Fruit fly (Drosophila melanogaster) whole organism, prepupa: ENCODE data around the gene CG14795.

ENCODE experiments used
- Blimp-1 ChIP-seq: fragments of 200-800 bp; sonication (Bioruptor generic); optimal IDR thresholded peaks from 3 replicates; lab custom pipeline; 2017; ENCODE audit warnings: missing biosample characterization, missing genetic modification characterization, mild to moderate bottlenecking, moderate library complexity, missing genetic modification reagents
- CG11294 ChIP-seq: fragments of 200-800 bp; sonication (Bioruptor generic); IDR thresholded peaks from 2 replicates; pipeline ENCODE4 v1.3.6; 2022; ENCODE audit warnings: missing biosample characterization, missing genetic modification characterization
- CG11902 ChIP-seq: fragments of 200-800 bp; sonication (Bioruptor generic); optimal IDR thresholded peaks from 3 replicates; lab custom pipeline; 2016; ENCODE audit warnings: missing biosample characterization, missing genetic modification characterization
- CG3032 ChIP-seq: fragments of 200-800 bp; optimal IDR thresholded peaks from 2 replicates; lab custom pipeline; 2019; ENCODE audit warnings: missing biosample characterization, mild to moderate bottlenecking, missing genetic modification characterization, moderate library complexity
- CG32006 ChIP-seq: fragments of 200-800 bp; sonication (Bioruptor generic); optimal IDR thresholded peaks from 3 replicates; lab custom pipeline; 2017; ENCODE audit warnings: missing biosample characterization, mild to moderate bottlenecking, missing genetic modification characterization
- CG34406 ChIP-seq: fragments of 200-800 bp; sonication (Bioruptor generic); optimal IDR thresholded peaks from 3 replicates; lab custom pipeline; 2016; ENCODE audit warnings: missing biosample characterization, missing genetic modification characterization
- CG4318 ChIP-seq: fragments of 200-800 bp; sonication (Bioruptor generic); optimal IDR thresholded peaks from 3 replicates; lab custom pipeline; 2017; ENCODE audit warnings: missing biosample characterization, mild to moderate bottlenecking, missing genetic modification characterization
- CG6163 ChIP-seq: fragments of 200-800 bp; sonication (Bioruptor generic); IDR thresholded peaks from 3 replicates; pipeline ENCODE4 v1.3.6; 2022; ENCODE audit warnings: missing biosample characterization, missing genetic modification characterization
- CG6276 ChIP-seq: fragments of 200-800 bp; sonication (Bioruptor generic); optimal IDR thresholded peaks from 2 replicates; lab custom pipeline; 2017; ENCODE audit warnings: missing biosample characterization, mild to moderate bottlenecking, missing genetic modification characterization
- CG6792 ChIP-seq: fragments of 200-800 bp; sonication (Bioruptor generic); optimal IDR thresholded peaks from 3 replicates; lab custom pipeline; 2016; ENCODE audit warnings: missing biosample characterization, missing genetic modification characterization
- CG6854 ChIP-seq: fragments of 200-800 bp; sonication (Bioruptor generic); optimal IDR thresholded peaks from 2 replicates; lab custom pipeline; 2017; ENCODE audit warnings: missing biosample characterization, mild to moderate bottlenecking, missing genetic modification characterization
- CG7368 ChIP-seq: fragments of 200-800 bp; sonication (Bioruptor generic); optimal IDR thresholded peaks from 3 replicates; lab custom pipeline; 2016; ENCODE audit warnings: missing biosample characterization, missing genetic modification characterization
- CG8119 ChIP-seq: fragments of 200-800 bp; sonication (Bioruptor generic); IDR thresholded peaks from 3 replicates; pipeline ENCODE4 v1.3.6; 2022; ENCODE audit warnings: missing biosample characterization, missing genetic modification characterization
- Eip78C ChIP-seq: fragments of 200-800 bp; sonication (Bioruptor generic); peaks from one replicate; lab custom pipeline; 2016; ENCODE audit warnings: missing biosample characterization, missing genetic modification characterization
- Ets21C ChIP-seq: fragments of 200-800 bp; sonication (Bioruptor generic); optimal IDR thresholded peaks from 3 replicates; lab custom pipeline; 2016; ENCODE audit warnings: missing biosample characterization, missing genetic modification characterization
- Ets96B ChIP-seq: fragments of 200-800 bp; optimal IDR thresholded peaks from 2 replicates; lab custom pipeline; 2019; ENCODE audit warnings: missing biosample characterization, mild to moderate bottlenecking, missing genetic modification characterization, moderate library complexity
- Hr38 ChIP-seq: sonication (Bioruptor generic); optimal IDR thresholded peaks from 2 replicates; lab custom pipeline; 2016; ENCODE audit warnings: missing biosample characterization, missing genetic modification characterization
- Hr39 ChIP-seq: fragments of 200-800 bp; sonication (Bioruptor generic); optimal IDR thresholded peaks from 2 replicates; lab custom pipeline; 2016; ENCODE audit warnings: missing biosample characterization, missing genetic modification characterization
- Met ChIP-seq: fragments of 200-800 bp; sonication (Bioruptor generic); optimal IDR thresholded peaks from 3 replicates; lab custom pipeline; 2016; ENCODE audit warnings: missing biosample characterization, missing genetic modification characterization
- Sox102F ChIP-seq: fragments of 200-800 bp; sonication (Bioruptor generic); optimal IDR thresholded peaks from 2 replicates; lab custom pipeline; 2016; ENCODE audit warnings: missing biosample characterization, mild to moderate bottlenecking, missing genetic modification characterization
- Sox14 ChIP-seq: fragments of 200-800 bp; sonication (Bioruptor generic); optimal IDR thresholded peaks from 3 replicates; lab custom pipeline; 2016; ENCODE audit warnings: missing biosample characterization, missing genetic modification characterization
- Sox15 ChIP-seq: fragments of 200-800 bp; sonication (Bioruptor generic); optimal IDR thresholded peaks from 3 replicates; lab custom pipeline; 2016; ENCODE audit warnings: missing biosample characterization, missing genetic modification characterization
- acj6 ChIP-seq: fragments of 200-800 bp; sonication (Bioruptor generic); optimal IDR thresholded peaks from 3 replicates; lab custom pipeline; 2016; ENCODE audit warnings: missing biosample characterization, missing genetic modification characterization
- dac ChIP-seq: fragments of 200-800 bp; sonication (Bioruptor generic); optimal IDR thresholded peaks from 2 replicates; lab custom pipeline; 2017; ENCODE audit warnings: missing biosample characterization, mild to moderate bottlenecking, missing genetic modification characterization
- dsx ChIP-seq: fragments of 200-800 bp; optimal IDR thresholded peaks from 3 replicates; lab custom pipeline; 2019; ENCODE audit warnings: missing biosample characterization, mild to moderate bottlenecking, missing genetic modification characterization, moderate library complexity; ENCODE audit not compliant: poor library complexity, severe bottlenecking
- eg ChIP-seq: fragments of 200-800 bp; sonication (Bioruptor generic); IDR thresholded peaks from 3 replicates; pipeline ENCODE4 v1.3.6; 2022; ENCODE audit warnings: missing biosample characterization, missing genetic modification characterization
- esn ChIP-seq: fragments of 200-800 bp; sonication (Bioruptor generic); optimal IDR thresholded peaks from 2 replicates; lab custom pipeline; 2016; ENCODE audit warnings: missing biosample characterization, mild to moderate bottlenecking, missing genetic modification characterization, moderate library complexity
- lz ChIP-seq: fragments of 200-800 bp; sonication (Bioruptor generic); optimal IDR thresholded peaks from 3 replicates; lab custom pipeline; 2016; ENCODE audit warnings: missing biosample characterization, missing genetic modification characterization
- net ChIP-seq: fragments of 200-800 bp; sonication (Bioruptor generic); optimal IDR thresholded peaks from 3 replicates; lab custom pipeline; 2016; ENCODE audit warnings: missing biosample characterization, missing genetic modification characterization
- salr ChIP-seq, 2 experiments: fragments of 200-800 bp; sonication (Bioruptor generic); optimal IDR thresholded peaks; 3 replicates each; lab custom pipeline; 2016 to 2018; ENCODE audit warnings: missing biosample characterization in 2 of 2, missing genetic modification characterization in 2 of 2, mild to moderate bottlenecking in 1 of 2
- topi ChIP-seq: fragments of 200-800 bp; sonication (Bioruptor generic); optimal IDR thresholded peaks from 3 replicates; lab custom pipeline; 2016; ENCODE audit warnings: missing biosample characterization, missing genetic modification characterization

CG14795 gene

DNA sequence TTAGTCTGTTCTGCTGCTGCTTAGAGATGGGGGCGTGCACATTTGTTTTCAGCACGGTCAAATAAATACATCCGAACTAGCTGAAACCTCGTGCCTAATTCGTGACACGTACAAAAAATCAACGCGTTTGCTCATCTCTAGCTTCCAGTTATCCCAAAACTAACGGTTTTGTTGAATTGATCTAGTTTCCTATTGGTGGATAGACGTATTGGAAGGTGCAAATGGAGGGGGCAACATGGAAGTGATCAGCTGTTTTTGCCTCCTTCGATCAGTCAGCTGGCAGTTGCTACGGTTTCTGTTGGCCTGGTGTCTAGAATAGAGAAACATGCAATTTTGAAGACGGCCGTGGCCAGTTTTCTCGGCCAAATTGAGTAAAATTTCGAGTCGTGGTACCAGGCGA is 5.0 kb upstream of the CG14795 start (continued):
- TF ChIP-seq CG7368 (GFP tag; lab: Kevin White, UChicago) (no peak), Eip78C (GFP tag; lab: Kevin White, UChicago) (peak; percentile 51), lz (GFP tag; lab: Kevin White, UChicago) (no peak), acj6 (GFP tag; lab: Kevin White, UChicago) (no peak), CG32006 (peak; percentile 23), Hr39 (GFP tag; lab: Kevin White, UChicago) (no peak), CG11294 (GFP tag; lab: Robert Waterston, UW) (no peak), Sox102F (GFP tag; lab: Kevin White, UChicago) (no peak)

dm6 chrX:1513865-1514264 is 1.3 kb upstream of the CG14795 start:
- TF ChIP-seq Hr38 (GFP tag; lab: Kevin White, UChicago): no peak
- TF ChIP-seq Sox102F (GFP tag; lab: Kevin White, UChicago): no peak
- TF ChIP-seq Blimp-1 (GFP tag; lab: Kevin White, UChicago): no peak
- no peak for TF ChIP-seq dsx (GFP tag; lab: Kevin White, UChicago)
- no peak for TF ChIP-seq Hr39 (GFP tag; lab: Kevin White, UChicago)
- no peak for TF ChIP-seq Met (GFP tag; lab: Kevin White, UChicago)
- no peak for TF ChIP-seq Ets96B (tag; lab: Kevin White, UChicago)
- TF ChIP-seq eg (GFP tag; lab: Robert Waterston, UW): no peak
- TF ChIP-seq CG7368 (GFP tag; lab: Kevin White, UChicago): no peak
- TF ChIP-seq dac (GFP tag; lab: Kevin White, UChicago): no peak
- TF ChIP-seq CG6854 (GFP tag; lab: Kevin White, UChicago): no peak
- TF ChIP-seq salr (GFP tag; optimal IDR thresholded peaks at IDR 0.05; lab: Kevin White, UChicago): no peak
- TF ChIP-seq acj6 (GFP tag; lab: Kevin White, UChicago): no peak
- TF ChIP-seq CG3032: no peak
- TF ChIP-seq topi: no peak

DNA sequence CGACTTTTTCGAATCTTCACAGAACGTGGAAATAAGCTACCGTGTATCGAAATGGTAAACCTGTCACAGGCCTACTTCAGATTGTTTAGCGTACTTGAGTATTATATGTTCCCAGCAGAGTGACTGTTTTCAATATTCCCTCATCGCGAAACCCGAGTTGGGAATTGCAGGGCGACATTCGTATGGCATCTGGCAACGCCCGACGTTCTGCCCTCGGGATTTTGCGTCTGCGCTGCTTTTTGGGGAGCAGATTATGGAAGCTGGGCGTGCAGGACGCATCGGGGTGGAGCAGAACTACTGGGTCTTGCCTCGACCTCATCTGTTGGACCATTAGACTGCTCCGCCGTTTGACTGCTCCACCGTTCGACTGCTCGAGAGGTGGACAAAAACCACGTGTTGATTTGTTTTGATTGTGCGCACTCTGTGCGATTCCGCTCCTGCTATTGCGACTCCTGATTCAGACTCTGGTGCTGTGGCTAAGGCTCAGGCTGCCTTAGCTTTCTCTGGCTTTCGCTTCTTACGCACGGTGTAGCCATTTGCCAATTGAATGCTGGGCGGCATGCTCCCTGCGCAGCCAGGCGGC is 4.3 kb downstream of the CG14795 start:
- no peak for TF ChIP-seq Ets21C (GFP tag; lab: Kevin White, UChicago)
- no peak for TF ChIP-seq CG3032
- no peak for TF ChIP-seq CG6792
- no peak for TF ChIP-seq dsx (GFP tag; lab: Kevin White, UChicago)
- no peak for TF ChIP-seq esn (GFP tag; lab: Kevin White, UChicago)
- TF ChIP-seq dac (GFP tag; lab: Kevin White, UChicago): no peak
- no peak for TF ChIP-seq CG4318 (GFP tag; lab: Kevin White, UChicago)
- TF ChIP-seq CG8119: no peak
- TF ChIP-seq CG32006: no peak
- TF ChIP-seq Sox102F (GFP tag; lab: Kevin White, UChicago): no peak
- TF ChIP-seq Hr39 (GFP tag; lab: Kevin White, UChicago): no peak
- no peak for TF ChIP-seq CG6163 (GFP tag; lab: Robert Waterston, UW)
- no peak for TF ChIP-seq salr (GFP tag; optimal IDR thresholded peaks at IDR 0.05; lab: Kevin White, UChicago)
- no peak for TF ChIP-seq CG34406 (GFP tag; lab: Kevin White, UChicago)
- TF ChIP-seq Hr38 (GFP tag; lab: Kevin White, UChicago): no peak
- TF ChIP-seq CG7368 (GFP tag; lab: Kevin White, UChicago): no peak
- TF ChIP-seq net (GFP tag; lab: Kevin White, UChicago): no peak
- no peak for TF ChIP-seq CG11902 (GFP tag; lab: Kevin White, UChicago)
- TF ChIP-seq Sox14 (GFP tag; lab: Kevin White, UChicago): no peak

- TF ChIP-seq Sox15 (GFP tag; lab: Kevin White, UChicago) (no peak), CG6276 (no peak), CG3032 (no peak), lz (GFP tag; lab: Kevin White, UChicago) (no peak), Hr39 (GFP tag; lab: Kevin White, UChicago) (no peak)
Observed at dm6 chrX:1507751-1508150, 4.9 kb downstream of the CG14795 start, which contains the start of gene Nmdar2. Nmdar2 (minus strand) TSS chrX:1507809.
